Worm (Caenorhabditis elegans): ENCODE measurements around the gene R11D1.1.

DNA sequence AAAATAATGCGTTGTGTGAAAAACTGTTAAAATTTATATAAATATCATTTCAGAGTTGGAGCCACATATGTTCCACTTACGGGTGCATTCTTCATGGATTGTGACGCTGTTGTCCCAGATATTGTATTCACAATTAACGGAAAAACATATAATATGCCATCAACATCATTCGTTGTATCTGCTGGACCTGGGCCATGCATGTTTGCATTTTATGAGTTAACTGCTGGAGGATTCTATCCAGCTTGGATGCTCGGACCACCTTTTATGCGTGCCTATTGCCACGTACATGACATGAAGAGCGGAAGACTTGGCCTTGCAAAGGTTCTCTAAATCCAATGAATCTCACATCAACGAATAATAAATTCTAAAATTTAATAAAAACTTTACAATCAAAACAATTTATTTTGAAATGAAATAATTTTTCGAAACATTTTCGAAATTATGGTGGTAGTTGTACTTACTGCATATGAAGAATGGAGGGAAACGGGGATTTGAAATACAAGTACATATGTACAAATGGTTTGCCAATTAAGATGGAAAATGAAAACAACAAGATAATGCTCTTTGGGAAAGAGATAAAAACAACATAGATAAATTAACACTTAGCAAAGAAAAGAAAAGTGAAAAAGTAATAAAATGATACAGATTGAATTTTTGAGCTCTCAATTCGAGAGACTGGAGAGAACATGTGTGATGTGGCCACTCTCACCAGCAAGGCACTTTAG is 39.8 kb downstream of the R11D1.1 start:
- no peak for TF ChIP-seq nfya-1 (tag; optimal IDR thresholded peaks at IDR 0.05; ENCODE audit: borderline replicate concordance, insufficient read depth)
- TF ChIP-seq ekl-4 (GFP tag; IDR thresholded peaks at IDR 0.05): no peak
- TF ChIP-seq ccch-3 (GFP tag; optimal IDR thresholded peaks at IDR 0.05): no peak
- no peak for TF ChIP-seq K11D2.4 (GFP tag; IDR thresholded peaks at IDR 0.05)
- TF ChIP-seq snpc-1.3 (tag; optimal IDR thresholded peaks at IDR 0.05; ENCODE audit: insufficient read depth): no peak
- no peak for TF ChIP-seq F22D6.2 (tag; optimal IDR thresholded peaks at IDR 0.05)
- TF ChIP-seq him-1 (tag; optimal IDR thresholded peaks at IDR 0.05): no peak
- no peak for TF ChIP-seq snpc-4 (GFP tag; optimal IDR thresholded peaks at IDR 0.05)
- no peak for TF ChIP-seq snpc-4 (tag; optimal IDR thresholded peaks at IDR 0.05)
- TF ChIP-seq attf-5 (GFP tag; optimal IDR thresholded peaks at IDR 0.05): no peak
- no peak for TF ChIP-seq tbp1 (GFP tag; optimal IDR thresholded peaks at IDR 0.05)
- no peak for TF ChIP-seq hmg-1.2 (GFP tag; IDR thresholded peaks at IDR 0.05)
- no peak for TF ChIP-seq akir-1 (GFP tag; optimal IDR thresholded peaks at IDR 0.05)
